Worm (Caenorhabditis elegans): ENCODE measurements around the gene F29B9.5.

F29B9.5 gene

DNA sequence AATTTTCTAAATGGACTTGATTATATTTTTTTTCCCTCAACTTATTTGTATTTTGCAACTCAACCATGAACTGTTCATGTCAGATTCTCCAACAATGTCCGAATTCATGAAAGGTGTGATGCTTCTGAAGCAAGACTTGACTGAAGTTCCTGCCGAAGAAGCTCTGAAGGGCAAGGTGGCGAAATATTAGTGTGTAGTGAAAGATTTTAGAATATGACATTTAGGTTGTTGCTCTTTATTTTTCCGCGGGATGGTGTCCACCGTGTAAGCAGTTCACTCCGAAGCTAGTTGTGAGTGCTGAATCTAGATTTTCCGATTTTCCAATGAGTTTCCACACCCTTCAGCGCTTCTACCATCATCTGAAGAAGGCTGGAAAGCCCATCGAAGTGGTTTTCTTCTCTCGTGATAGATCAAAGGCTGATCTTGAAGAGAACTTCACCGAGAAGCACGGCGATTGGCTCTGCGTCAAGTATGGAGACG lies at the start of gene F29B9.5:
Gene F29B9.5, plus strand, starts transcription at position 51 of the 480 bp plus-strand sequence.
- TF ChIP-seq nhr-2 (tag; optimal IDR thresholded peaks at IDR 0.05): no peak
- no peak for TF ChIP-seq sptf-1 (tag; optimal IDR thresholded peaks at IDR 0.05)
- TF ChIP-seq ham-2 (GFP tag; optimal IDR thresholded peaks at IDR 0.05): no peak
- no peak for TF ChIP-seq mls-2 (tag; optimal IDR thresholded peaks at IDR 0.05)
- TF ChIP-seq tbx-8 (GFP tag; optimal IDR thresholded peaks at IDR 0.05): no peak

ce11 chrIV:4602565-4602964 lies 49.6 kb upstream of the F29B9.5 start, which contains the start of gene F19C7.4:
F19C7.4 (plus strand) TSS chrIV:4602865.
- TF ChIP-seq nhr-237 (tag; optimal IDR thresholded peaks at IDR 0.05) (no peak), ztf-11 (tag; optimal IDR thresholded peaks at IDR 0.05) (no peak), nhr-28 (tag; optimal IDR thresholded peaks at IDR 0.05) (no peak), unc-39 (tag; optimal IDR thresholded peaks at IDR 0.05) (no peak)

- TF ChIP-seq tbx-8 (GFP tag; optimal IDR thresholded peaks at IDR 0.05) (no peak), ces-1 (GFP tag; optimal IDR thresholded peaks at IDR 0.05) (no peak), lsy-2 (tag; optimal IDR thresholded peaks at IDR 0.05) (no peak), blmp-1 (tag; optimal IDR thresholded peaks at IDR 0.05) (no peak), ham-2 (GFP tag; optimal IDR thresholded peaks at IDR 0.05) (no peak), lin-13 (tag; optimal IDR thresholded peaks at IDR 0.05) (no peak), elt-3 (tag; optimal IDR thresholded peaks at IDR 0.05) (no peak), mab-5 (tag; optimal IDR thresholded peaks at IDR 0.05) (no peak), sptf-1 (tag; optimal IDR thresholded peaks at IDR 0.05) (no peak), hlh-1 (tag; optimal IDR thresholded peaks at IDR 0.05) (no peak), pha-4 (tag; optimal IDR thresholded peaks at IDR 0.05) (no peak), unc-39 (tag; optimal IDR thresholded peaks at IDR 0.05) (no peak), ztf-11 (tag; optimal IDR thresholded peaks at IDR 0.05) (no peak), cnd-1 (tag; optimal IDR thresholded peaks at IDR 0.05) (no peak), nhr-237 (tag; optimal IDR thresholded peaks at IDR 0.05) (no peak), nhr-28 (tag; optimal IDR thresholded peaks at IDR 0.05) (no peak), elt-1 (tag; optimal IDR thresholded peaks at IDR 0.05; ENCODE audit: borderline replicate concordance, insufficient read depth) (no peak), flh-1 (GFP tag; optimal IDR thresholded peaks at IDR 0.05) (no peak), ceh-43 (GFP tag; optimal IDR thresholded peaks at IDR 0.05) (no peak), nhr-2 (tag; optimal IDR thresholded peaks at IDR 0.05) (no peak)
Observed at ce11 chrIV:4605608-4606007, 46.6 kb upstream of the F29B9.5 start, which contains the start of gene nspg-10. nspg-10 (plus strand) TSS chrIV:4605786.

DNA sequence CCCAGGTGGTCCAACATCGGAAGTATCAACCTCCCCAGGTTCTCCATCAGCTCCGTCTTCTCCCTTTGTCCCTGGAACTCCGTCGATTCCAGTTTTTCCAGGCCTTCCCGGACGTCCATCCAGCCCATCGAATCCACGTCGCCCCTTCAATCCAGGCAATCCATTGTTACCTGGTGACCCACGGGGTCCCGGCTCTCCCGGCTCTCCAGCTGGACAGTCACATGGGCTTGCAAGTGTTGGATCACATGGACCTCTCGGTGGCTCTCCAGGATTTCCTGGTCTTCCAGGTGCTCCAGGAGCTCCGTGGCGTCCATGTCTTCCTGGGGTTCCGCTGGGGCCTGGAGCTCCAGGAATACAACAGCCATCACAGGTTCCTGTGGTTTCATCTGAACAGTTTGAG lies 43.6 kb upstream of the F29B9.5 start:
- TF ChIP-seq mep-1 (tag; optimal IDR thresholded peaks at IDR 0.05): no peak
- TF ChIP-seq ces-1 (GFP tag; optimal IDR thresholded peaks at IDR 0.05): no peak
- TF ChIP-seq pha-4 (tag; optimal IDR thresholded peaks at IDR 0.05): no peak
- no peak for TF ChIP-seq nhr-28 (tag; optimal IDR thresholded peaks at IDR 0.05)
- TF ChIP-seq lsy-2 (tag; optimal IDR thresholded peaks at IDR 0.05): no peak
- no peak for TF ChIP-seq unc-39 (tag; optimal IDR thresholded peaks at IDR 0.05)
- TF ChIP-seq unc-62 (GFP tag; optimal IDR thresholded peaks at IDR 0.05): no peak
- TF ChIP-seq mls-2 (tag; optimal IDR thresholded peaks at IDR 0.05): no peak
- no peak for TF ChIP-seq sem-2 (GFP tag; optimal IDR thresholded peaks at IDR 0.05)
- no peak for TF ChIP-seq ham-2 (GFP tag; optimal IDR thresholded peaks at IDR 0.05)

- TF ChIP-seq nhr-12 (tag; optimal IDR thresholded peaks at IDR 0.05) (no peak), lin-13 (tag; optimal IDR thresholded peaks at IDR 0.05) (no peak), pha-4 (tag; optimal IDR thresholded peaks at IDR 0.05) (no peak), flh-1 (GFP tag; optimal IDR thresholded peaks at IDR 0.05) (no peak), ceh-83 (GFP tag; optimal IDR thresholded peaks at IDR 0.05) (no peak), elt-1 (tag; optimal IDR thresholded peaks at IDR 0.05; ENCODE audit: borderline replicate concordance, insufficient read depth) (no peak), M03D4.4 (tag; optimal IDR thresholded peaks at IDR 0.05) (no peak), unc-39 (tag; optimal IDR thresholded peaks at IDR 0.05) (no peak), nhr-76 (tag; optimal IDR thresholded peaks at IDR 0.05) (no peak), sptf-1 (tag; optimal IDR thresholded peaks at IDR 0.05) (no peak), zip-8 (tag; optimal IDR thresholded peaks at IDR 0.05) (no peak), blmp-1 (tag; optimal IDR thresholded peaks at IDR 0.05) (no peak), ztf-11 (tag; optimal IDR thresholded peaks at IDR 0.05) (no peak), mls-2 (tag; optimal IDR thresholded peaks at IDR 0.05) (no peak), ceh-43 (GFP tag; optimal IDR thresholded peaks at IDR 0.05) (no peak), hlh-1 (tag; optimal IDR thresholded peaks at IDR 0.05) (no peak)
Observed at ce11 chrIV:4609568-4609967, 42.6 kb upstream of the F29B9.5 start, which contains the start of gene col-110. col-110 (minus strand) TSS chrIV:4609668.

DNA sequence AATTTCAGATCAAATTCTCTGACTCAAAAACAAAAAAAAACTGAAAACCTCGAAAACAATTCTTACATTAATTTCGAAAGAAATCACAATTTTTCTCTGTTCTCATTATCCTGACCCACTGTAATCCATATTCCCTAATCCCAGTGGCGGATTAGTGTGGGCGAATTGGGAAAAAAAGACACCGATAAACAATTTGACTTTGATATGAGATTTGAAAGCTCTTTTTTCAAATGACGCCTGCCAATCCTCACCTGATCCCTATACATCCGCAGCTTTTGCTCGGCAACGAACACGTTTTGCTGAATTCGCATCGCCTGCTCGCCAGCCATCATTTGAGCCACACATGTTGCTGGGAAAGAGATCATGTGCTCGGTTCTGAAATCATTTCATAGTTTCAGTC lies 40.5 kb upstream of the F29B9.5 start:
- TF ChIP-seq elt-1 (tag; optimal IDR thresholded peaks at IDR 0.05; ENCODE audit: borderline replicate concordance, insufficient read depth): no peak
- no peak for TF ChIP-seq lsy-2 (tag; optimal IDR thresholded peaks at IDR 0.05)
- no peak for TF ChIP-seq ces-1 (GFP tag; optimal IDR thresholded peaks at IDR 0.05)

Data from whole organism, mixed stage, embryonic.